Worm (Caenorhabditis elegans) whole organism, L3 larva: ENCODE data around the gene srbc-13.
A peak's percentile ranks its signal among the peaks of the same experiment; 100 is the strongest.

ENCODE experiments used
- ZK546.5 ChIP-seq: sonication (generic microtip); optimal IDR thresholded peaks from 2 replicates; lab custom pipeline; 2017; ENCODE audit warnings: missing biosample characterization, missing genetic modification characterization
- aly-2 ChIP-seq: fragments of 150-350 bp; optimal IDR thresholded peaks from 2 replicates; lab custom pipeline; 2014; ENCODE audit warnings: missing biosample characterization, missing genetic modification characterization
- ceh-16 ChIP-seq: sonication (generic microtip); optimal IDR thresholded peaks from 2 replicates; lab custom pipeline; 2017; ENCODE audit warnings: missing biosample characterization, missing genetic modification characterization
- ceh-28 ChIP-seq: fragments of 150-350 bp; optimal IDR thresholded peaks from 2 replicates; lab custom pipeline; 2014; ENCODE audit warnings: missing biosample characterization, missing genetic modification reagents, missing genetic modification characterization
- ceh-82 ChIP-seq: fragments of 150-350 bp; optimal IDR thresholded peaks from 2 replicates; lab custom pipeline; 2014; ENCODE audit warnings: missing biosample characterization, missing genetic modification characterization
- daf-12 ChIP-seq: fragments of 150-350 bp; optimal IDR thresholded peaks from 2 replicates; lab custom pipeline; 2014; ENCODE audit warnings: missing biosample characterization, missing genetic modification reagents, missing genetic modification characterization
- elt-1 ChIP-seq: fragments of 150-350 bp; optimal IDR thresholded peaks from 2 replicates; lab custom pipeline; 2014; ENCODE audit warnings: missing biosample characterization, missing genetic modification characterization
- elt-2 ChIP-seq: sonication (generic microtip); optimal IDR thresholded peaks from 2 replicates; lab custom pipeline; 2016; ENCODE audit warnings: missing genetic modification reagents, mild to moderate bottlenecking, missing genetic modification characterization, missing compliant biosample characterization
- elt-3 ChIP-seq, 3 experiments: fragments of 150-350 bp in 1 of 3; sonication (generic microtip) in 2 of 3; optimal IDR thresholded peaks; 2 replicates in 2 of 3; 4 replicates in 1 of 3; lab custom pipeline; 2014 to 2017; ENCODE audit warnings: missing biosample characterization in 3 of 3, missing genetic modification characterization in 3 of 3
- eor-1 ChIP-seq, 2 experiments: fragments of 150-350 bp; optimal IDR thresholded peaks; 2 replicates each; lab custom pipeline; 2014 to 2018; ENCODE audit warnings: missing biosample characterization in 2 of 2, missing genetic modification characterization in 2 of 2
- fkh-10 ChIP-seq: sonication (generic microtip); optimal IDR thresholded peaks from 2 replicates; lab custom pipeline; 2017; ENCODE audit warnings: missing biosample characterization, missing genetic modification reagents, missing genetic modification characterization
- fkh-2 ChIP-seq: fragments of 150-350 bp; optimal IDR thresholded peaks from 2 replicates; lab custom pipeline; 2014; ENCODE audit warnings: missing biosample characterization, missing genetic modification reagents, missing genetic modification characterization
- hmg-11 ChIP-seq: sonication (generic microtip); optimal IDR thresholded peaks from 2 replicates; lab custom pipeline; 2016; ENCODE audit warnings: missing genetic modification characterization, missing compliant biosample characterization
- jun-1 ChIP-seq: fragments of 150-350 bp; optimal IDR thresholded peaks from 2 replicates; lab custom pipeline; 2014; ENCODE audit warnings: missing biosample characterization, missing genetic modification reagents, missing genetic modification characterization
- lin-39 ChIP-seq: fragments of 150-350 bp; optimal IDR thresholded peaks from 2 replicates; lab custom pipeline; 2018; ENCODE audit warnings: missing biosample characterization, missing genetic modification reagents, missing genetic modification characterization
- lsy-12 ChIP-seq: sonication (generic microtip); optimal IDR thresholded peaks from 2 replicates; lab custom pipeline; 2016; ENCODE audit warnings: mild to moderate bottlenecking, missing genetic modification characterization, missing compliant biosample characterization
- mdl-1 ChIP-seq: fragments of 150-350 bp; optimal IDR thresholded peaks from 2 replicates; lab custom pipeline; 2014; ENCODE audit warnings: missing biosample characterization, missing genetic modification characterization
- mml-1 ChIP-seq: fragments of 150-350 bp; sonication (generic microtip); optimal IDR thresholded peaks from 3 replicates; lab custom pipeline; 2014; ENCODE audit warnings: missing biosample characterization, missing genetic modification characterization
- nhr-11 ChIP-seq: fragments of 150-350 bp; optimal IDR thresholded peaks from 2 replicates; lab custom pipeline; 2014; ENCODE audit warnings: missing biosample characterization, missing genetic modification characterization
- nhr-12 ChIP-seq: fragments of 150-350 bp; optimal IDR thresholded peaks from 2 replicates; lab custom pipeline; 2014; ENCODE audit warnings: missing biosample characterization, missing genetic modification characterization
- nhr-23 ChIP-seq: fragments of 150-350 bp; optimal IDR thresholded peaks from 2 replicates; lab custom pipeline; 2014; ENCODE audit warnings: missing biosample characterization, missing genetic modification reagents, missing genetic modification characterization
- nhr-237 ChIP-seq: fragments of 150-350 bp; optimal IDR thresholded peaks from 2 replicates; lab custom pipeline; 2014; ENCODE audit warnings: missing biosample characterization, missing genetic modification characterization
- nhr-25 ChIP-seq: sonication (generic microtip); optimal IDR thresholded peaks from 2 replicates; lab custom pipeline; 2017; ENCODE audit warnings: missing biosample characterization, missing genetic modification characterization
- nhr-28 ChIP-seq: fragments of 150-350 bp; optimal IDR thresholded peaks from 2 replicates; lab custom pipeline; 2014; ENCODE audit warnings: missing biosample characterization, missing genetic modification characterization
- nhr-43 ChIP-seq: sonication (generic microtip); optimal IDR thresholded peaks from 2 replicates; lab custom pipeline; 2016; ENCODE audit warnings: mild to moderate bottlenecking, missing genetic modification characterization, missing compliant biosample characterization; ENCODE audit not compliant: poor library complexity, severe bottlenecking
- nhr-67 ChIP-seq: fragments of 150-350 bp; optimal IDR thresholded peaks from 2 replicates; lab custom pipeline; 2014; ENCODE audit warnings: missing biosample characterization, missing genetic modification characterization
- nhr-76 ChIP-seq: fragments of 150-350 bp; sonication (generic microtip); optimal IDR thresholded peaks from 5 replicates; lab custom pipeline; 2014; ENCODE audit warnings: missing biosample characterization, missing genetic modification characterization
- nhr-77 ChIP-seq: fragments of 150-350 bp; optimal IDR thresholded peaks from 2 replicates; lab custom pipeline; 2014; ENCODE audit warnings: missing biosample characterization, missing genetic modification characterization
- pha-4 ChIP-seq: fragments of 150-350 bp; optimal IDR thresholded peaks from 2 replicates; lab custom pipeline; 2014; ENCODE audit warnings: missing biosample characterization, missing genetic modification reagents, missing genetic modification characterization
- pqm-1 ChIP-seq: fragments of 150-350 bp; optimal IDR thresholded peaks from 2 replicates; lab custom pipeline; 2017; ENCODE audit warnings: missing biosample characterization, missing genetic modification characterization, inconsistent platforms
- sea-2 ChIP-seq: fragments of 150-350 bp; sonication (generic microtip); optimal IDR thresholded peaks from 4 replicates; lab custom pipeline; 2014; ENCODE audit warnings: missing biosample characterization, missing genetic modification reagents, missing genetic modification characterization
- snpc-4 ChIP-seq: fragments of 150-350 bp; optimal IDR thresholded peaks from 2 replicates; lab custom pipeline; 2014; ENCODE audit warnings: missing biosample characterization, missing genetic modification characterization
- unc-39 ChIP-seq: sonication (generic microtip); optimal IDR thresholded peaks from 4 replicates; lab custom pipeline; 2017; ENCODE audit warnings: missing biosample characterization, missing genetic modification characterization
- unc-62 ChIP-seq: fragments of 150-350 bp; sonication (generic microtip); optimal IDR thresholded peaks from 4 replicates; lab custom pipeline; 2014; ENCODE audit warnings: missing biosample characterization, missing genetic modification reagents, missing genetic modification characterization
- zag-1 ChIP-seq: fragments of 150-350 bp; optimal IDR thresholded peaks from 2 replicates; lab custom pipeline; 2014; ENCODE audit warnings: missing biosample characterization, missing genetic modification characterization
- ztf-4 ChIP-seq: fragments of 150-350 bp; optimal IDR thresholded peaks from 2 replicates; lab custom pipeline; 2014; ENCODE audit warnings: missing biosample characterization, missing genetic modification characterization

Gene srbc-13

ce11 chrV:854966-855365 lies 7.3 kb downstream of the srbc-13 start, which contains the start of gene K09C6.9:
K09C6.9 (minus strand) TSS chrV:855066.
- TF ChIP-seq pha-4 (no peak), elt-1 (tag; lab: Kevin White, UChicago) (no peak), lin-39 (no peak), snpc-4 (tag; lab: Kevin White, UChicago) (no peak), nhr-67 (tag; lab: Kevin White, UChicago) (no peak), elt-2 (tag; lab: Kevin White, UChicago) (no peak), jun-1 (no peak), nhr-23 (tag; lab: Kevin White, UChicago) (no peak), zag-1 (no peak), nhr-77 (tag; lab: Kevin White, UChicago) (no peak), nhr-12 (tag; lab: Kevin White, UChicago) (no peak), ceh-28 (tag; lab: Kevin White, UChicago) (no peak), nhr-43 (tag; lab: Kevin White, UChicago) (no peak), lsy-12 (tag; lab: Kevin White, UChicago) (no peak), unc-39 (no peak), ceh-82 (no peak)
- TF ChIP-seq, all 47 proteins: peak for 0

DNA sequence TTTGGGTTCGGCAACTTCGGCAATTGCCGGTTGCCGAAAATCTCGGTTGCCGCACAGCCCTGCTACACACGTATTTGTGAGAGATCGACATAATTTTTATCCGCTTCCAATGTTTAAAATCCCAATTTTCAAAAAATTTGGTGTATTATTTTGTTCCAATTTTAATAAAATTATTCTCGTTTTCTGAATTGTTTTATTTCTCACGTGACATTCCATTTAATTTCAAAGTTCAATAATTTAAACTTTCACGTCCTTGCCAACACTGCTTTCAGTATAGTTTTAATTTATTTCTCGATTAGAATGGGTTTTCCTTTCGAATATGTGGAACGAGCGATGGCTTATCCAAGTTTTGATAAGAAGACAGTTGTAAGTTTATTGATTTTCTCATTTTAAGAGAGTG lies 8.9 kb downstream of the srbc-13 start, which contains the start of gene K09C6.2:
Gene K09C6.2, plus strand, starts transcription at position 301 of the 400 bp plus-strand sequence.
- no peak for TF ChIP-seq nhr-77 (tag; lab: Kevin White, UChicago)
- TF ChIP-seq pqm-1 (tag; lab: Kevin White, UChicago), result no peak
- TF ChIP-seq hmg-11 (tag; lab: Kevin White, UChicago), result no peak
- TF ChIP-seq fkh-2 (tag; lab: Kevin White, UChicago), result no peak
- TF ChIP-seq aly-2 (tag; lab: Kevin White, UChicago), result no peak
- TF ChIP-seq elt-1 (tag; lab: Kevin White, UChicago), result no peak
- TF ChIP-seq lsy-12 (tag; lab: Kevin White, UChicago), result no peak
- no peak for TF ChIP-seq nhr-237
- no peak for TF ChIP-seq ceh-28 (tag; lab: Kevin White, UChicago)
- no peak for TF ChIP-seq nhr-11 (tag; lab: Kevin White, UChicago)
- no peak for TF ChIP-seq lin-39
- no peak for TF ChIP-seq daf-12 (tag; lab: Kevin White, UChicago)
- TF ChIP-seq unc-39, result no peak
- TF ChIP-seq elt-3 (tag; optimal IDR thresholded peaks at IDR 0.05; lab: Kevin White, UChicago), result no peak
- TF ChIP-seq ceh-82, result no peak
- TF ChIP-seq ztf-4 (tag; lab: Kevin White, UChicago), result no peak
- TF ChIP-seq mdl-1 (tag; lab: Kevin White, UChicago), result no peak
- no peak for TF ChIP-seq pha-4
- no peak for TF ChIP-seq zag-1

ce11 chrV:858841-859456 lies 11.3 kb downstream of the srbc-13 start:
- TF ChIP-seq snpc-4 (tag; lab: Kevin White, UChicago) (peak; percentile 84), jun-1 (no peak)
- TF ChIP-seq, all 47 proteins: peak for 1

ce11 chrV:866729-867128 lies 19.1 kb downstream of the srbc-13 start, which contains the start of gene T02B11.3:
T02B11.3 (minus strand) TSS chrV:866829.
- TF ChIP-seq hmg-11 (tag; lab: Kevin White, UChicago), result no peak
- TF ChIP-seq eor-1 (tag; optimal IDR thresholded peaks at IDR 0.05; lab: Kevin White, UChicago), result no peak
- TF ChIP-seq nhr-28 (tag; lab: Kevin White, UChicago), result no peak
- no peak for TF ChIP-seq ceh-16 (tag; lab: Kevin White, UChicago)
- no peak for TF ChIP-seq lin-39
- no peak for TF ChIP-seq sea-2 (GFP tag; lab: Kevin White, UChicago)
- no peak for TF ChIP-seq nhr-23 (tag; lab: Kevin White, UChicago)
- TF ChIP-seq ZK546.5 (tag; lab: Kevin White, UChicago), result no peak
- no peak for TF ChIP-seq pha-4
- TF ChIP-seq mml-1 (tag; lab: Kevin White, UChicago), result no peak
- TF ChIP-seq fkh-2 (tag; lab: Kevin White, UChicago), result no peak
- no peak for TF ChIP-seq nhr-25 (tag; lab: Kevin White, UChicago)
- TF ChIP-seq lsy-12 (tag; lab: Kevin White, UChicago), result no peak
- TF ChIP-seq fkh-10, result no peak
- no peak for TF ChIP-seq nhr-76 (tag; lab: Kevin White, UChicago)
- no peak for TF ChIP-seq unc-62 (GFP tag; lab: Kevin White, UChicago)
